Fruit fly (Drosophila melanogaster): ENCODE data around the gene CG4116.

The CG4116 gene

DNA sequence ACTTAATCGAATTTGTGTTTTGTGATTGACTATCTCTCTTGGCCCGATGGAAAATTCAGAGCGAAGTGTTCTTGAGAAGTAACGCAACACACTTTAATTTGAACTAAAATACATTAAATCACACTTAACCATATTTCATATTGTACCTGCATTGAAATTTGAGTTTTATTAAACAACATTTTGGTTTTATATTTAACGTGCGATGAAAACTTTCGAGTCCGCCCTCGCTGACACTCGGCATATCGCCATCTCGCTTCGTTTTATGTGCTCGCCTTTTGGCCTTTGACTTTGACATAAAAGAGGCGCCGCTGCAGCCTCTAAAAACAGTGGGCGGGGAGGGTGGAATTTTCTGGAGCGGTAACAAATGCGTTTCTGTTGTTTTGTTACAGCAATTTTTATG, 44.9 kb downstream of the CG4116 start (continued):
- TF ChIP-seq Tbp (GFP tag; optimal IDR thresholded peaks at IDR 0.05) (no peak), CG8765 (GFP tag; IDR thresholded peaks at IDR 0.05) (0 out of 2 replicates have a peak, but pooled peaks have one; percentile 37), CG14965 (GFP tag; optimal IDR thresholded peaks at IDR 0.05; ENCODE audit: borderline replicate concordance) (peak; percentile 21), CG18619 (GFP tag; optimal IDR thresholded peaks at IDR 0.05) (peak; percentile 23), CG6854 (GFP tag; optimal IDR thresholded peaks at IDR 0.05) (no peak), Deaf1 (tag; optimal IDR thresholded peaks at IDR 0.05) (peak; percentile 41), emc (GFP tag; optimal IDR thresholded peaks at IDR 0.05) (no peak), luna (GFP tag; optimal IDR thresholded peaks at IDR 0.05) (no peak), bowl (GFP tag; IDR thresholded peaks at IDR 0.05) (0 out of 2 replicates have a peak, but pooled peaks have one; percentile 21), E2f1 (GFP tag; IDR thresholded peaks at IDR 0.05) (peak; percentile 66), CG8281 (tag; optimal IDR thresholded peaks at IDR 0.05) (no peak), Lpt (GFP tag; optimal IDR thresholded peaks at IDR 0.05) (no peak), sc (optimal IDR thresholded peaks at IDR 0.05) (no peak), sc (GFP tag; optimal IDR thresholded peaks at IDR 0.05) (peak; percentile 41), fu2 (GFP tag; optimal IDR thresholded peaks at IDR 0.05) (no peak), ewg (GFP tag; optimal IDR thresholded peaks at IDR 0.05) (peak; percentile 24), exex (tag; optimal IDR thresholded peaks at IDR 0.05) (no peak), run (tag; optimal IDR thresholded peaks at IDR 0.05) (no peak), usp (GFP tag; optimal IDR thresholded peaks at IDR 0.05) (no peak), Nf-YB (GFP tag; optimal IDR thresholded peaks at IDR 0.05) (peak; percentile 39), PHDP (tag; optimal IDR thresholded peaks at IDR 0.05) (peak; percentile 61), Mad (GFP tag; optimal IDR thresholded peaks at IDR 0.05) (no peak), sim (GFP tag; IDR thresholded peaks at IDR 0.05) (peak; percentile 66; the same call in 1 of the 2 replicates), B-H2 (GFP tag; optimal IDR thresholded peaks at IDR 0.05) (no peak), CG13624 (GFP tag; optimal IDR thresholded peaks at IDR 0.05) (peak; percentile 41), CG1233 (GFP tag; optimal IDR thresholded peaks at IDR 0.05) (peak; percentile 54), MESR4 (GFP tag; optimal IDR thresholded peaks at IDR 0.05) (no peak), CG17829 (tag; optimal IDR thresholded peaks at IDR 0.05) (peak; percentile 71), CG4730 (GFP tag; IDR thresholded peaks at IDR 0.05) (peak; percentile 49; the same call in 1 of the 2 replicates), Jarid2 (GFP tag; optimal IDR thresholded peaks at IDR 0.05) (peak; percentile 4), mld (GFP tag; IDR thresholded peaks at IDR 0.05; ENCODE audit: partially characterized antibody) (no peak), pros (GFP tag; optimal IDR thresholded peaks at IDR 0.05) (peak; percentile 15), fd64A (GFP tag; optimal IDR thresholded peaks at IDR 0.05) (peak; percentile 48), CG13296 (GFP tag; optimal IDR thresholded peaks at IDR 0.05) (no peak), Fer1 (GFP tag; optimal IDR thresholded peaks at IDR 0.05) (peak; percentile 42), chinmo (GFP tag; IDR thresholded peaks at IDR 0.05; ENCODE audit: partially characterized antibody) (no peak), CG10959 (GFP tag; IDR thresholded peaks at IDR 0.05) (peak; percentile 80), CG3838 (GFP tag; optimal IDR thresholded peaks at IDR 0.05) (no peak), ci (GFP tag; IDR thresholded peaks at IDR 0.05) (peak; percentile 84), CrebB (tag; optimal IDR thresholded peaks at IDR 0.05) (peak; percentile 42), HLHmδ (GFP tag; optimal IDR thresholded peaks at IDR 0.05) (no peak), fd102C (GFP tag; optimal IDR thresholded peaks at IDR 0.05) (no peak), chn (GFP tag; optimal IDR thresholded peaks at IDR 0.05) (peak; percentile 20), oc (tag; optimal IDR thresholded peaks at IDR 0.05) (peak; percentile 51), CG10462 (GFP tag; optimal IDR thresholded peaks at IDR 0.05) (peak; percentile 45), nerfin-2 (GFP tag; IDR thresholded peaks at IDR 0.05; ENCODE audit: partially characterized antibody) (no peak), Hr3 (GFP tag; optimal IDR thresholded peaks at IDR 0.05) (peak; percentile 44), Meics (GFP tag; optimal IDR thresholded peaks at IDR 0.05) (peak; percentile 32), dmrt11E (tag; optimal IDR thresholded peaks at IDR 0.05) (peak; percentile 85), pum (GFP tag; optimal IDR thresholded peaks at IDR 0.05) (peak; percentile 64), D19B (GFP tag; optimal IDR thresholded peaks at IDR 0.05) (no peak)
